Worm (Caenorhabditis elegans) whole organism, midembryonic: ENCODE measurements around the gene F38B7.10.

Experiments used
- T22C8.4 ChIP-seq: fragments of 200-800 bp; sonication (Bioruptor generic); IDR thresholded peaks from 2 replicates; pipeline ENCODE4 v1.3.6; 2022; ENCODE audit warnings: missing genetic modification characterization, missing compliant biosample characterization
- cog-1 ChIP-seq: sonication (generic microtip); optimal IDR thresholded peaks from 2 replicates; lab custom pipeline; 2016; ENCODE audit warnings: missing genetic modification characterization, missing compliant biosample characterization
- flt-1 ChIP-seq: fragments of 200-800 bp; sonication (Bioruptor generic); IDR thresholded peaks from 2 replicates; pipeline ENCODE4 v1.3.6; 2022; ENCODE audit warnings: missing genetic modification characterization, missing compliant biosample characterization
- klf-2 ChIP-seq: fragments of 200-800 bp; sonication (Bioruptor generic); conservative IDR thresholded peaks from 2 replicates; pipeline ENCODE4 v1.3.6; 2022; ENCODE audit warnings: missing genetic modification reagents, missing genetic modification characterization, missing compliant biosample characterization
- med-1 ChIP-seq: sonication (generic microtip); optimal IDR thresholded peaks from 2 replicates; lab custom pipeline; 2017; ENCODE audit warnings: missing genetic modification characterization, mild to moderate bottlenecking, missing compliant biosample characterization, antibody characterized with exemption, missing genetic modification reagents; ENCODE audit not compliant: insufficient read depth
- ref-1 ChIP-seq: fragments of 200-800 bp; sonication (Bioruptor generic); conservative IDR thresholded peaks from 2 replicates; pipeline ENCODE4 v1.3.6; 2022; ENCODE audit warnings: missing genetic modification reagents, missing genetic modification characterization, missing compliant biosample characterization
- tab-1 ChIP-seq: fragments of 200-800 bp; sonication (Bioruptor generic); IDR thresholded peaks from 2 replicates; pipeline ENCODE4 v1.3.6; 2022; ENCODE audit warnings: missing genetic modification characterization, missing compliant biosample characterization
- ztf-23 ChIP-seq: fragments of 200-800 bp; sonication (Bioruptor generic); IDR thresholded peaks from 2 replicates; pipeline ENCODE4 v1.3.6; 2022; ENCODE audit warnings: missing genetic modification reagents, missing genetic modification characterization, missing compliant biosample characterization
- ztf-29 ChIP-seq: fragments of 200-800 bp; sonication (Bioruptor generic); IDR thresholded peaks from 2 replicates; pipeline ENCODE4 v1.3.6; 2022; ENCODE audit warnings: missing genetic modification reagents, missing genetic modification characterization, missing compliant biosample characterization

Gene F38B7.10

DNA sequence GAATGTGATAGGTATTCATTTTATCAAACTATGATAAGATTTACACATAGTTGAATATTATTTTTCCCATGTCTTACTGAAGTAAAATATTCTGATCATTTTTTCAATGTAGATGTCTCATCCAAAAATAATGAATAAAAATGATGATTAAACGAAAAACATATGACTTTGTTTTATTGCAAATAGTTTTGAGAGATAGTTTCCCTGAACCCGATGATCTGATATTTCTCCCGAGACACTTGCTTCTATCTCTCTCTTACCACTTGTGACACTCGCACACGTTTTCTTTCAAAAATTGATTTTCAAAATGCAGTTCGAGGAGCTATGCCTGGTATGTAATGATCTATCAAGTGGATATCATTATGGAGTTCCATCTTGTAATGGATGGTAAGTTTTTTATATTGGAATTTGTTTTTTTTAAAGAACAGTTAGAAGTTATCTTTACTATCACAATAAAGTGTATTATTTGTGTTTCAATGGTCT lies 24.9 kb downstream of the F38B7.10 start, which contains the start of the genes nhr-101 and pms-2:
TSS of gene nhr-101 (plus strand) at position 308 of the 483 bp plus-strand sequence.
TSS of gene pms-2 (minus strand) at position 433 of the 483 bp plus-strand sequence.
- TF ChIP-seq flt-1 (no peak), med-1 (GFP tag; lab: Kevin White, UChicago) (no peak), T22C8.4 (GFP tag; lab: Robert Waterston, UW) (no peak), ztf-29 (GFP tag; lab: Robert Waterston, UW) (no peak), tab-1 (GFP tag; lab: Robert Waterston, UW) (no peak), ref-1 (GFP tag; lab: Robert Waterston, UW) (no peak), cog-1 (tag; lab: Kevin White, UChicago) (no peak), ztf-23 (GFP tag; lab: Robert Waterston, UW) (no peak), klf-2 (GFP tag; lab: Robert Waterston, UW) (no peak)

DNA sequence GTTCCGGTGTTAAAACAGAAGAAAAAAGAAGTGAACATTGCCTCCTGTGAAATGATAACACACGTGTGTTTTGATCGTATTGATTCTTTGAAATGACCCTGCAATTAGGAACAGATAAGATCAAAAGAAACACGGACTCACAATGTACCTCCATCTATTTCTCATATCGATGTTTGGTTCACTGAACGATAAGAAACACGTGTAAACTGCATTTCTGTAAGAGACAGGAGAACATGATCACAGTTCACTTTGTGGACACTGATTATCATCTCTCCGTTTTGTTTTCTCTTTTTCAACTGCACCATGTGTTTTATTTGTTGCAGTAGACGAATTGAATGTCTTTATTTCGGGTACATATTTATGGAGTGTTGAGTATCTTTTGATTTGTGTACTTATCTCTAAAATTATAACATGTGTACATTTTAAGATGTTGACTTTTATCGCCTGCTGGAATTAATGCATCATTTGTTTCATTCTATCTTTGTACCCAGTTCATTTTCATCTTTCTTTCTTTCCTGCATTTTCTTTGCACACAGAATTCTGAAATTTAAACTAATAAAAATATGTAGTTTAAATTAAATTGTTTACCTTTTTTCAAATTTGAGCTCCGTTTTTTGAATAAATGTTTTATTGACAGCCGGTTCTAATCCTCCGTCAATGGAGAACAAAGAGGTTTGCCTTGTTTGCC lies 27.6 kb downstream of the F38B7.10 start, which contains the start of the genes H12C20.7 and nhr-68:
TSS of gene H12C20.7 (minus strand) at position 188 of the 688 bp plus-strand sequence.
TSS of gene nhr-68 (plus strand) at position 638 of the 688 bp plus-strand sequence.
- TF ChIP-seq med-1 (GFP tag; lab: Kevin White, UChicago) (no peak), ztf-29 (GFP tag; lab: Robert Waterston, UW) (no peak), tab-1 (GFP tag; lab: Robert Waterston, UW) (no peak), ztf-23 (GFP tag; lab: Robert Waterston, UW) (no peak), klf-2 (GFP tag; lab: Robert Waterston, UW) (no peak), flt-1 (no peak), cog-1 (tag; lab: Kevin White, UChicago) (no peak), ref-1 (GFP tag; lab: Robert Waterston, UW) (no peak), T22C8.4 (GFP tag; lab: Robert Waterston, UW) (no peak)

DNA sequence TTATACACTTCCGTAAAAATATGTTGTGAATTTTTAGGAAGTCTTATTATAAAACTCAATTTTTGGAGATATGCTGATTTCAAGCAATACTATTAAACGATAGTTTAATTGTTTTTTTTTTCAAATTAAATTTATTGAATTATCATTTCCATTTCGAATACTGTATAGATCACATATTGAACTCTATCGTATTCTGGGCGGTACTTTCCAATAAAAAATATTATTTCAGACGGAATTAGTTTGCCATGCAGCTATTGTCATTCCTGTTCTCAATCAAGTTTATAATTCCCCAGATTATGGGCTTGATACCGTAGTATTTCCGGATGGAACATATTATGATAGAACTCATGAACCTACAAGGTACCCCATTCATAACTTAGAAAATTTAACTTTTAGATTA lies 29.2 kb downstream of the F38B7.10 start:
- TF ChIP-seq klf-2 (GFP tag; lab: Robert Waterston, UW) (no peak), flt-1 (no peak)

DNA sequence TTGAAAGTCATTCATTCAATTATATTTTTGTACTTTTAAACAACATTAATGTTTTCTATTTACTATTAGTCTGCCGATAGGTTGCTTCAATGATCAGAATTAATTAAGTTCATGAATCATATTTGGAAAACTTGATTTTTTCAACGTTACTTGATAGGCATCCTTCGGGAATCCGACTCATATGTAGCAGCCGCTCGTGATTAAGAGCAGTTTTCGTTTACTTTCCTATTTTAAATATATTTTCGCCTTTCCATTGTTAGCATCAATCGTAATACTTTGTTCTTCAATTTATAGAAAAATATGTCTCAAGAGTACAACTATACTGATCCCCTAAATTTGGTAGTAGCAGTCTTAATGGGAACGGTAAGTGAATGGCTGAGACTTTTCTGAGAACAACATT lies 35.5 kb downstream of the F38B7.10 start, which contains the start of gene srx-90:
TSS of gene srx-90 (plus strand) at position 301 of the 400 bp plus-strand sequence.
- TF ChIP-seq tab-1 (GFP tag; lab: Robert Waterston, UW), result no peak
- TF ChIP-seq T22C8.4 (GFP tag; lab: Robert Waterston, UW), result no peak
- no peak for TF ChIP-seq med-1 (GFP tag; lab: Kevin White, UChicago)
- no peak for TF ChIP-seq flt-1
- no peak for TF ChIP-seq klf-2 (GFP tag; lab: Robert Waterston, UW)
- no peak for TF ChIP-seq ztf-29 (GFP tag; lab: Robert Waterston, UW)
- TF ChIP-seq ref-1 (GFP tag; lab: Robert Waterston, UW), result no peak
- TF ChIP-seq cog-1 (tag; lab: Kevin White, UChicago), result no peak
- TF ChIP-seq ztf-23 (GFP tag; lab: Robert Waterston, UW), result no peak

DNA sequence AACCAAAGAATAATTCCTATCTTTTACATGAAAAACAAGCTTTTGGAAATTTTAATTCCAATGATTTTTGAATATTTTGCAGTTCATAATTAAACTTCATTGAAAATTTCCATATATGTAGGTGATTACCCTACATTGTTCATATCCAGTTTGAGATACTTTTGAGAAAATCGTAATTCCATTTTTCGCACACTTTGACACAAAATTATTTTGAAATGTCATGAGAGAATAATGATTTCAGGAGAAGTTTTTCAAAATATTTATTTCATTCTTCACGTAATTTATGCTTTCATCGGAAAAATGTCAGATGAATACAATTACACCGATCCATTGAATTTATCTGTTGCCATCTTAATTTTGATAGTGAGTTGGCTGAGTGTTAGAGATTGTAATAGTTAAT lies 37.9 kb downstream of the F38B7.10 start, which contains the start of gene srx-88:
TSS of gene srx-88 (plus strand) at position 301 of the 400 bp plus-strand sequence.
- TF ChIP-seq ztf-23 (GFP tag; lab: Robert Waterston, UW) (no peak), T22C8.4 (GFP tag; lab: Robert Waterston, UW) (no peak), klf-2 (GFP tag; lab: Robert Waterston, UW) (no peak), ztf-29 (GFP tag; lab: Robert Waterston, UW) (no peak), ref-1 (GFP tag; lab: Robert Waterston, UW) (no peak), med-1 (GFP tag; lab: Kevin White, UChicago) (no peak), flt-1 (no peak), tab-1 (GFP tag; lab: Robert Waterston, UW) (no peak), cog-1 (tag; lab: Kevin White, UChicago) (no peak)

DNA sequence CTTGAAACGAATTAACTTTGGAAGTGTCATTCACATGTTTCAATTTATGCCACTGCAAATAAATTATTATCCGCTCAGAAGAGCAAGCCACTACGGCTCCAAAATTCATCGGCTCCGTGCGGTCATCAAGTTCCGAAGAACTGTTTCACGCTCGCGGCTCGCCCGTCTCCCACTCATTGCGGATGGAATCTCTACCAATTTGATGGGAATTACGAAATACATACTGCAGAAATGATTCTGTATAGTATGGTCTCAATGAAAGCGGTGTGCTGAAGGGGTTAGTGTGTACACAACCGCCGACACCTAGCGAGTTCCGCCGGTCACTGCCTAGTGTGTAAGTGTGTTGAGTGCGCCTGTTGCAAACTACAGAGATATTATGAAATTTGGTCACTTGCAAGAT lies 39.8 kb downstream of the F38B7.10 start:
- TF ChIP-seq cog-1 (tag; lab: Kevin White, UChicago) (no peak), ref-1 (GFP tag; lab: Robert Waterston, UW) (no peak), flt-1 (no peak), ztf-23 (GFP tag; lab: Robert Waterston, UW) (no peak), klf-2 (GFP tag; lab: Robert Waterston, UW) (no peak), med-1 (GFP tag; lab: Kevin White, UChicago) (no peak)

DNA sequence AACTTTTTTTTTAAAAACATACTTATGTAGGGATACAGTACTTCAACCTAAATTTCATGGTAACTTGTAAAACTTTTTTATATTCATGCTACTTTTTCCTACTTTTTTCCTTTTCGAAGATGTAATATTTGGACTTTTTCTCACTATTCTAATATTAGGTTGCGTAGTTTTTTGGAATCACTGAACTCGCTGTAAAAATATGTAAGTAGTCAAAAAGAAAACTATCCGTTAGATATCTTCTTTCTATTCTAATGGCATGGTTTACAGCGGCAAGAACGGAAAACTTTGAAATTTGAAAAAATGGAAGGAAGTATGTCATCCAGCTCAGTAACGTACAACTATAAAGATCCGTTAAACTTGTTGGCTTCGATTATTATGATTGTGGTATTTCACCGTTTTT lies 44.1 kb downstream of the F38B7.10 start, which contains the start of gene srx-82:
TSS of gene srx-82 (plus strand) at position 301 of the 400 bp plus-strand sequence.
- TF ChIP-seq ztf-23 (GFP tag; lab: Robert Waterston, UW) (no peak), med-1 (GFP tag; lab: Kevin White, UChicago) (no peak), cog-1 (tag; lab: Kevin White, UChicago) (no peak), tab-1 (GFP tag; lab: Robert Waterston, UW) (no peak), ztf-29 (GFP tag; lab: Robert Waterston, UW) (no peak), ref-1 (GFP tag; lab: Robert Waterston, UW) (no peak), klf-2 (GFP tag; lab: Robert Waterston, UW) (no peak), flt-1 (no peak), T22C8.4 (GFP tag; lab: Robert Waterston, UW) (no peak)

DNA sequence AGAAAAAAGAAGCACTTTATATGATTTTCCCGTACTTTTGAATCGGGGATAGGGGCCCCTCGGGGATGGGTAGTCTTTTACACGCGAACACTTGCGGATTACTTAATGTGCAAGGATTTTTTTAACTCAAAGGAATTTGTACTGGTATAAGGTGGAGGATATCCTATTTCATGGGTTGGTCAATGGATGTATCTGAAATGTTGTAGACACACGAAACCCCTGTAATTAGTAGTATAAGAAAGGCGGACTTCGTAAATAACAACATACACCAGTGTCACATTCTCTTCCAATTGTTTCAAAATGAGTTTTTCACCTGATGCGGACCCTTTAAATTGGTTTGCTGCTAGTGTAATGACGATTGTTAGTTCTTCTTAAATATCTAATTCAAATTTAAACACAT lies 48.1 kb downstream of the F38B7.10 start, which contains the start of gene srx-80:
TSS of gene srx-80 (plus strand) at position 301 of the 400 bp plus-strand sequence.
- TF ChIP-seq ref-1 (GFP tag; lab: Robert Waterston, UW), result no peak
- TF ChIP-seq klf-2 (GFP tag; lab: Robert Waterston, UW), result no peak
- TF ChIP-seq T22C8.4 (GFP tag; lab: Robert Waterston, UW), result no peak
- no peak for TF ChIP-seq cog-1 (tag; lab: Kevin White, UChicago)
- no peak for TF ChIP-seq flt-1
- TF ChIP-seq med-1 (GFP tag; lab: Kevin White, UChicago), result no peak
- TF ChIP-seq tab-1 (GFP tag; lab: Robert Waterston, UW), result no peak
- no peak for TF ChIP-seq ztf-23 (GFP tag; lab: Robert Waterston, UW)
- no peak for TF ChIP-seq ztf-29 (GFP tag; lab: Robert Waterston, UW)
